Fruit fly (Drosophila melanogaster): Measurements from ENCODE around the gene Act5C.

Act5C gene

DNA sequence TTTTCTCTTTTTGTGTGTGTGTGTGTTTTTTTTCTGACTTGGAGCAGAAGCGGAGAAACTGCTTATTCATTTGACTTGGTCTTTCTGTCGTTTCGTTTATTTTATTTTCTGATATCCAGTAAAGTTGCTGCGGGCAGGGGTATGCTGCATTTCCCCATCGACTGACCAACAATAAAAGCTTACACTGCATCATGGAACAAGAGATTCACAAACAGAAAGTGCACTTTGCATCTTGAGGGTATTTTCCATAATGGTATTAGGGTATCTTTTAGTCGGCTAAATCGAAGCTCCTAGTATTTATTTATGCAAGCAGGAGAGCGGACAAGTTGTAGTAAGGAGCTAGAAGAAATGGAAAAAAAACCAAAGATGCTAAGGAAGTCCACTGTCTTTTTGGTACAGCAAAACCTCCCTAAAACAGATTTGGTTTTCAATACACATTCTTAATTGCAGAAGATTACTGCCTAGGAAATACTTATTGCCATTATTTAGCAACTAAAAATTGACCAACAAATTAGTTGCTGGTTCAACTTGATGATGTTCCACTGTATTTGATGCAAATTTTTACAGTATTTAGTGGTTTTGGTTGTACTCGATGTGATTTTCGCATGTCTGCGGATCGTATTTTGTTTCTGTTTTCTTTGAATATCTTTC lies 31.8 kb downstream of the Act5C start (continued):
- peak; percentile 47 for TF ChIP-seq grau (tag; optimal IDR thresholded peaks at IDR 0.05)
- TF ChIP-seq CHES-1-like (GFP tag; optimal IDR thresholded peaks at IDR 0.05), result peak; percentile 14
- no peak for TF ChIP-seq HHEX (GFP tag; optimal IDR thresholded peaks at IDR 0.05)
- peak; percentile 14 for TF ChIP-seq dmrt99B (tag; optimal IDR thresholded peaks at IDR 0.05)

DNA sequence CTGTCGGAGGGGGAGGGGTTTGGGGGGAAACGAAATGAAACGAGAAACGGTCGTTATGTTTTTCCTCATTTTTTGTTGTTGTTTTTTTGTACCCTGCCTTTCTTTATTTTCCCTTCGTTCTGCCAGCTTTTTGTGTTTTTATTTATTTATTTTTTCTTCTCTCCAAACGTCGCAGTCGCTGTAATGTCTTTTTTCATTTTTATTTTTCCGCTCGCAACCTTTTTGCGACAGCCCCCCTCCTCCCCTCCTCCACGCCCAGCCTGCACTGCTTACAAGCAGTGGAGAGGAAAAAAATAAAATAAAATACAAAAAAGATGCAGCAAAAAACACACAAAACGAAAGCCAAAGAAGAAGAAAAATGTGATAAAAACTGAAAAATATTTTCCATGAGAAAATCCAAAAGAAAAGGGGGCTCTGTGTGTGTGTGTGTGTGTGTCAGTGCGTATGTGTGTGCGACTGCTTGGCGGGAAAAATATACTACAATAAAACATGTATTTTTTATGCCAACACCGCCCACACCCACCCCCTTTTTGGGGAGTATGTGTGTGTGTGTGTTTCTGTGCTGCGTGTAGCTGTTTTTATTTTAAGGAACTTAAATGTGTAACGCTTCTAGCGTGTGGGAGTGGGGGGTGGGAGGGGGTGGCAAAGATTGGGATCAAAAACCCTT lies 34.5 kb downstream of the Act5C start:
- TF ChIP-seq Dfd (GFP tag; optimal IDR thresholded peaks at IDR 0.05) (peak in 1 of 2 experiments; percentile 10), sqz (GFP tag; optimal IDR thresholded peaks at IDR 0.05) (peak; percentile 19), dan (GFP tag; IDR thresholded peaks at IDR 0.05) (no peak), chif (GFP tag; optimal IDR thresholded peaks at IDR 0.05) (no peak), CG31365 (tag; optimal IDR thresholded peaks at IDR 0.05) (peak; percentile 83), abd-A (tag; optimal IDR thresholded peaks at IDR 0.05) (peak; percentile 18), crol (GFP tag; IDR thresholded peaks at IDR 0.05) (peak; percentile 62; the same call in 1 of the 2 replicates), jumu (GFP tag; optimal IDR thresholded peaks at IDR 0.05) (no peak), cg (GFP tag; optimal IDR thresholded peaks at IDR 0.05) (peak; percentile 68), stwl (tag; optimal IDR thresholded peaks at IDR 0.05) (peak; percentile 3), bsh (GFP tag; optimal IDR thresholded peaks at IDR 0.05) (peak in 1 of 2 experiments; percentile 90), Drgx (GFP tag; IDR thresholded peaks at IDR 0.05) (peak; percentile 76), CG4730 (GFP tag; IDR thresholded peaks at IDR 0.05) (no peak), nom (GFP tag; optimal IDR thresholded peaks at IDR 0.05) (peak; percentile 93), CG11504 (tag; optimal IDR thresholded peaks at IDR 0.05) (peak; percentile 1), Sry-β (GFP tag; optimal IDR thresholded peaks at IDR 0.05) (no peak)

DNA sequence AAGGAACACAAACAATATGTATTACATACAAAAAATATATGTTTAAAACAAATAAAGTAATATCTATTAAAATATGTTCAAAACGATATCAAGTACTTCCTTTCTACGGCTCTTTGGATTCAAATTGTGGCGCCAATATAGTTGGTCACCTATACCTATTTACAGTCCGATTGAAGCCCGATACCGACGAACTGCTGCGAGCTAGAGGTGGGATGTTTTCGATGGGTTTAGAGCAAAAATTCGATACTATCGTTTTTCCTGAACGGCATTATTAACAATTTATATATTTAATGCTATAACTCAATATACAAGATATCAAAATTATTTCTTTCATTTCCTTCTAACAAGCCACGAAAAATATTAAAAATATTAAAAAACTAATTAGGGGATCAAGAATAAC lies 41.2 kb downstream of the Act5C start:
- TF ChIP-seq sim (GFP tag; IDR thresholded peaks at IDR 0.05) (no peak), Ravus (GFP tag; IDR thresholded peaks at IDR 0.05) (no peak), CG17612 (GFP tag; IDR thresholded peaks at IDR 0.05) (no peak), CG12769 (tag; optimal IDR thresholded peaks at IDR 0.05) (no peak), sug (tag; optimal IDR thresholded peaks at IDR 0.05) (no peak), CG31365 (tag; optimal IDR thresholded peaks at IDR 0.05) (no peak), CG4360 (GFP tag; IDR thresholded peaks at IDR 0.05) (no peak), CG8478 (optimal IDR thresholded peaks at IDR 0.05) (no peak), CG13123 (GFP tag; optimal IDR thresholded peaks at IDR 0.05) (no peak), CG14965 (GFP tag; optimal IDR thresholded peaks at IDR 0.05; ENCODE audit: borderline replicate concordance) (no peak), ara (GFP tag; IDR thresholded peaks at IDR 0.05) (no peak), sna (GFP tag; IDR thresholded peaks at IDR 0.05; ENCODE audit: partially characterized antibody) (no peak), CG7928 (GFP tag; optimal IDR thresholded peaks at IDR 0.05) (no peak), jigr1 (GFP tag; IDR thresholded peaks at IDR 0.05) (no peak), disco-r (GFP tag; optimal IDR thresholded peaks at IDR 0.05) (no peak), seq (GFP tag; IDR thresholded peaks at IDR 0.05) (no peak), CG3726 (GFP tag; IDR thresholded peaks at IDR 0.05) (no peak), nerfin-2 (GFP tag; IDR thresholded peaks at IDR 0.05; ENCODE audit: partially characterized antibody) (0 out of 2 replicates have a peak, but pooled peaks have one; percentile 32), CG1233 (GFP tag; optimal IDR thresholded peaks at IDR 0.05) (no peak), ci (GFP tag; IDR thresholded peaks at IDR 0.05) (no peak), E2f1 (GFP tag; IDR thresholded peaks at IDR 0.05) (no peak), ato (GFP tag; IDR thresholded peaks at IDR 0.05; ENCODE audit: partially characterized antibody) (peak; percentile 62), CG10147 (GFP tag; optimal IDR thresholded peaks at IDR 0.05) (no peak), CG13287 (GFP tag; IDR thresholded peaks at IDR 0.05; ENCODE audit: partially characterized antibody) (peak; percentile 75), CG18619 (GFP tag; optimal IDR thresholded peaks at IDR 0.05) (no peak), CG10366 (GFP tag; IDR thresholded peaks at IDR 0.05) (no peak), da (GFP tag; optimal IDR thresholded peaks at IDR 0.05) (no peak), CG6689 (GFP tag; IDR thresholded peaks at IDR 0.05) (no peak)

Data from whole organism, embryonic.